Worm (Caenorhabditis elegans): ENCODE results near the gene F19C6.2.

- TF ChIP-seq ztf-11 (tag; optimal IDR thresholded peaks at IDR 0.05), result no peak
- no peak for TF ChIP-seq unc-39 (tag; optimal IDR thresholded peaks at IDR 0.05)
- peak; percentile 42 for TF ChIP-seq unc-62 (GFP tag; optimal IDR thresholded peaks at IDR 0.05)
- no peak for TF ChIP-seq ceh-39 (tag; optimal IDR thresholded peaks at IDR 0.05)
- TF ChIP-seq lin-13 (tag; optimal IDR thresholded peaks at IDR 0.05), result no peak
Measured at ce11 chrX:9954483-9955041, 46.2 kb upstream of the F19C6.2 start, which contains the start of gene cysl-1.

Measured in whole organism, mixed stage, embryonic.